Fruit fly (Drosophila melanogaster): ENCODE measurements around the gene Oseg5.

Gene Oseg5

dm6 chr2L:20811039-20811652 lies 24.5 kb downstream of the Oseg5 start (continued):
- no peak for TF ChIP-seq CG7745 (tag; optimal IDR thresholded peaks at IDR 0.05)
- no peak for TF ChIP-seq CG34224 (GFP tag; IDR thresholded peaks at IDR 0.05; ENCODE audit: partially characterized antibody)
- TF ChIP-seq ranshi (GFP tag; IDR thresholded peaks at IDR 0.05) = 0 out of 2 replicates have a peak, but pooled peaks have one; percentile 27
- TF ChIP-seq Oaz (GFP tag; IDR thresholded peaks at IDR 0.05) = peak; percentile 48
- TF ChIP-seq NC2α (GFP tag; optimal IDR thresholded peaks at IDR 0.05) = no peak
- TF ChIP-seq fd64A (GFP tag; optimal IDR thresholded peaks at IDR 0.05) = no peak
- no peak for TF ChIP-seq CG9727 (GFP tag; optimal IDR thresholded peaks at IDR 0.05)
- 0 out of 2 replicates have a peak, but pooled peaks have one; percentile 51 for TF ChIP-seq vvl (GFP tag; IDR thresholded peaks at IDR 0.05)
- peak; percentile 39; the same call in 1 of the 3 replicates for TF ChIP-seq CG7357 (GFP tag; IDR thresholded peaks at IDR 0.05)
- no peak for TF ChIP-seq bowl (GFP tag; IDR thresholded peaks at IDR 0.05)
- peak; percentile 2 for TF ChIP-seq CG13624 (GFP tag; optimal IDR thresholded peaks at IDR 0.05)
- peak; percentile 50; the same call in 1 of the 3 replicates for TF ChIP-seq dysf (GFP tag; IDR thresholded peaks at IDR 0.05)
- peak; percentile 44 for TF ChIP-seq PHDP (tag; optimal IDR thresholded peaks at IDR 0.05)
- TF ChIP-seq CG6791 (GFP tag; IDR thresholded peaks at IDR 0.05; ENCODE audit: partially characterized antibody) = no peak
- no peak for TF ChIP-seq CG6765 (GFP tag; optimal IDR thresholded peaks at IDR 0.05)
- TF ChIP-seq Dfd (GFP tag; optimal IDR thresholded peaks at IDR 0.05) = no peak
- TF ChIP-seq CG2120 (GFP tag; optimal IDR thresholded peaks at IDR 0.05) = peak; percentile 4
- peak; percentile 62; the same call in 1 of the 3 replicates for TF ChIP-seq CG11695 (GFP tag; IDR thresholded peaks at IDR 0.05)
- TF ChIP-seq CG9609 (GFP tag; optimal IDR thresholded peaks at IDR 0.05) = no peak
- TF ChIP-seq CG12236 (GFP tag; optimal IDR thresholded peaks at IDR 0.05) = no peak
- peak; percentile 9 for TF ChIP-seq Camta (GFP tag; optimal IDR thresholded peaks at IDR 0.05)
- TF ChIP-seq lbe (GFP tag; optimal IDR thresholded peaks at IDR 0.05) = no peak
- no peak for TF ChIP-seq Dll (GFP tag; IDR thresholded peaks at IDR 0.05; ENCODE audit: partially characterized antibody)
- TF ChIP-seq CG18262 (tag; optimal IDR thresholded peaks at IDR 0.05) = peak; percentile 55
- TF ChIP-seq dmrt11E (tag; optimal IDR thresholded peaks at IDR 0.05) = no peak
- TF ChIP-seq ac (GFP tag; optimal IDR thresholded peaks at IDR 0.05) = no peak
- peak; percentile 57; the same call in 1 of the 2 replicates for TF ChIP-seq Awh (GFP tag; IDR thresholded peaks at IDR 0.05)
- no peak for TF ChIP-seq CG9797 (GFP tag; optimal IDR thresholded peaks at IDR 0.05)
- no peak for TF ChIP-seq gro (GFP tag; optimal IDR thresholded peaks at IDR 0.05)
- peak in 1 of 2 experiments; percentile 50 for TF ChIP-seq Hr78 (GFP tag; optimal IDR thresholded peaks at IDR 0.05)
- peak in 1 of 2 experiments; percentile 84 for TF ChIP-seq Pdp1 (GFP tag; optimal IDR thresholded peaks at IDR 0.05)
- TF ChIP-seq CG14014 (GFP tag; IDR thresholded peaks at IDR 0.05) = 0 out of 2 replicates have a peak, but pooled peaks have one; percentile 32
- TF ChIP-seq lov (optimal IDR thresholded peaks at IDR 0.05) = no peak
- no peak; the same call in 2 of the 3 replicates for TF ChIP-seq lov (GFP tag; IDR thresholded peaks at IDR 0.05)
- TF ChIP-seq eyg (GFP tag; optimal IDR thresholded peaks at IDR 0.05) = no peak
- peak; percentile 51; the same call in 1 of the 2 replicates for TF ChIP-seq Xrp1 (GFP tag; IDR thresholded peaks at IDR 0.05)
- no peak for TF ChIP-seq Six4 (GFP tag; optimal IDR thresholded peaks at IDR 0.05)
- peak; percentile 28 for TF ChIP-seq CG5180 (GFP tag; optimal IDR thresholded peaks at IDR 0.05)
- TF ChIP-seq CG3847 (GFP tag; IDR thresholded peaks at IDR 0.05) = no peak
- TF ChIP-seq Ets97D (GFP tag; optimal IDR thresholded peaks at IDR 0.05) = no peak
- TF ChIP-seq nmo (GFP tag; optimal IDR thresholded peaks at IDR 0.05) = peak; percentile 58
- peak; percentile 64; the same call in 1 of the 3 replicates for TF ChIP-seq CG17361 (GFP tag; IDR thresholded peaks at IDR 0.05)
- TF ChIP-seq vnd (GFP tag; IDR thresholded peaks at IDR 0.05; ENCODE audit: partially characterized antibody) = no peak
- TF ChIP-seq CG8281 (tag; optimal IDR thresholded peaks at IDR 0.05) = no peak
- TF ChIP-seq CG10979 (tag; optimal IDR thresholded peaks at IDR 0.05) = peak; percentile 29
- TF ChIP-seq CkIIα-i1 (GFP tag; IDR thresholded peaks at IDR 0.05) = no peak
- no peak for TF ChIP-seq sens-2 (GFP tag; IDR thresholded peaks at IDR 0.05)
- no peak for TF ChIP-seq nom (GFP tag; optimal IDR thresholded peaks at IDR 0.05)
- no peak for TF ChIP-seq HmgD (GFP tag; optimal IDR thresholded peaks at IDR 0.05)
- peak; percentile 19 for TF ChIP-seq CG1529 (GFP tag; optimal IDR thresholded peaks at IDR 0.05)

Data from whole organism, embryonic.